Fruit fly (Drosophila melanogaster): ENCODE data around the gene Cip4.

dm6 chr3L:4362937-4363336, 965 bp downstream of the Cip4 start:
- TF ChIP-seq CG32121 (GFP tag; IDR thresholded peaks at IDR 0.05) (no peak), D1 (tag; optimal IDR thresholded peaks at IDR 0.05) (no peak), EcR (GFP tag; optimal IDR thresholded peaks at IDR 0.05) (no peak), CG4496 (GFP tag; IDR thresholded peaks at IDR 0.05) (no peak), Pif1B (GFP tag; optimal IDR thresholded peaks at IDR 0.05) (no peak), CG8301 (tag; optimal IDR thresholded peaks at IDR 0.05) (no peak), Pif1A (GFP tag; optimal IDR thresholded peaks at IDR 0.05) (no peak), CG10348 (GFP tag; IDR thresholded peaks at IDR 0.05) (no peak), CG34367 (tag; optimal IDR thresholded peaks at IDR 0.05) (no peak), CG14655 (GFP tag; optimal IDR thresholded peaks at IDR 0.05) (no peak), rn (GFP tag; IDR thresholded peaks at IDR 0.05) (no peak), Snoo (tag; optimal IDR thresholded peaks at IDR 0.05) (no peak), CG8159 (tag; optimal IDR thresholded peaks at IDR 0.05) (no peak), CG13204 (GFP tag; optimal IDR thresholded peaks at IDR 0.05) (no peak)

Measured in whole organism, pupa.